Worm (Caenorhabditis elegans) whole organism, L4 larva: ENCODE results near the gene F31E3.2.

Experiments
- D1046.2 ChIP-seq: fragments of 200-800 bp; sonication (Bioruptor generic); IDR thresholded peaks from 2 replicates; pipeline ENCODE4 v1.3.6; 2022; ENCODE audit warnings: missing genetic modification characterization, missing compliant biosample characterization
- T20F7.1 ChIP-seq: fragments of 200-800 bp; sonication (Bioruptor generic); optimal IDR thresholded peaks from 2 replicates; lab custom pipeline; 2018; ENCODE audit warnings: mild to moderate bottlenecking, missing genetic modification characterization, missing compliant biosample characterization
- Y5F2A.4 ChIP-seq: fragments of 200-800 bp; sonication (Bioruptor generic); optimal IDR thresholded peaks from 2 replicates; lab custom pipeline; 2018; ENCODE audit warnings: mild to moderate bottlenecking, missing genetic modification characterization, missing compliant biosample characterization
- Y75B8A.6 ChIP-seq: fragments of 200-800 bp; sonication (Bioruptor generic); IDR thresholded peaks from 2 replicates; pipeline ENCODE4 v1.3.6; 2022; ENCODE audit warnings: missing genetic modification reagents, missing genetic modification characterization, missing compliant biosample characterization
- ZK337.2 ChIP-seq: fragments of 200-800 bp; sonication (Bioruptor generic); IDR thresholded peaks from 2 replicates; pipeline ENCODE4 v1.3.6; 2022; ENCODE audit warnings: missing genetic modification reagents, missing genetic modification characterization, missing compliant biosample characterization
- aha-1 ChIP-seq: fragments of 150-350 bp; peaks from one replicate; lab custom pipeline; 2014; ENCODE audit warnings: missing biosample characterization, missing genetic modification characterization
- aly-2 ChIP-seq: sonication (generic microtip); optimal IDR thresholded peaks from 2 replicates; lab custom pipeline; 2018; ENCODE audit warnings: missing biosample characterization, missing genetic modification characterization
- attf-4 ChIP-seq: sonication (generic microtip); optimal IDR thresholded peaks from 3 replicates; lab custom pipeline; 2017; ENCODE audit warnings: missing biosample characterization, missing genetic modification characterization
- ceh-28 ChIP-seq: fragments of 150-350 bp; optimal IDR thresholded peaks from 2 replicates; lab custom pipeline; 2014; ENCODE audit warnings: missing biosample characterization, missing genetic modification reagents, missing genetic modification characterization
- cey-2 ChIP-seq: sonication (generic microtip); optimal IDR thresholded peaks from 3 replicates; lab custom pipeline; 2017; ENCODE audit warnings: missing genetic modification characterization, mild to moderate bottlenecking, missing compliant biosample characterization, antibody characterized with exemption, borderline replicate concordance; ENCODE audit not compliant: insufficient read depth
- daf-16 ChIP-seq, 3 experiments: sonication (generic microtip); optimal IDR thresholded peaks; 2 replicates each; lab custom pipeline; 2016 to 2017; ENCODE audit warnings: missing genetic modification characterization in 3 of 3, missing genetic modification reagents in 3 of 3, mild to moderate bottlenecking in 2 of 3, missing compliant biosample characterization in 2 of 3, missing biosample characterization in 1 of 3, moderate library complexity in 1 of 3
- dmd-8 ChIP-seq: fragments of 200-800 bp; sonication (Bioruptor generic); IDR thresholded peaks from 2 replicates; pipeline ENCODE4 v1.3.6; 2022; ENCODE audit warnings: missing genetic modification characterization, missing compliant biosample characterization
- dmd-9 ChIP-seq: fragments of 200-800 bp; sonication (Bioruptor generic); IDR thresholded peaks from 2 replicates; pipeline ENCODE4 v1.3.6; 2022; ENCODE audit warnings: missing genetic modification reagents, missing genetic modification characterization, missing compliant biosample characterization
- dpl-1 ChIP-seq: fragments of 150-350 bp; optimal IDR thresholded peaks from 2 replicates; lab custom pipeline; 2014; ENCODE audit warnings: missing biosample characterization, missing genetic modification reagents, missing genetic modification characterization
- duxl-1 ChIP-seq: sonication (generic microtip); optimal IDR thresholded peaks from 2 replicates; lab custom pipeline; 2016; ENCODE audit warnings: mild to moderate bottlenecking, missing genetic modification characterization, moderate library complexity, missing compliant biosample characterization; ENCODE audit not compliant: poor library complexity
- dve-1 ChIP-seq: sonication (generic microtip); optimal IDR thresholded peaks from 2 replicates; lab custom pipeline; 2017; ENCODE audit warnings: antibody characterized with exemption, mild to moderate bottlenecking, missing genetic modification characterization, missing compliant biosample characterization; ENCODE audit not compliant: insufficient read depth
- egl-27 ChIP-seq: sonication (generic microtip); optimal IDR thresholded peaks from 3 replicates; lab custom pipeline; 2017; ENCODE audit warnings: missing biosample characterization, missing genetic modification reagents, missing genetic modification characterization
- fkh-10 ChIP-seq: fragments of 150-350 bp; optimal IDR thresholded peaks from 2 replicates; lab custom pipeline; 2014; ENCODE audit warnings: missing biosample characterization, missing genetic modification reagents, missing genetic modification characterization
- hif-1 ChIP-seq, 2 experiments: sonication (generic microtip); optimal IDR thresholded peaks; 2 replicates each; lab custom pipeline; 2016 to 2017; ENCODE audit warnings: missing compliant biosample characterization in 2 of 2, missing genetic modification characterization in 2 of 2, missing genetic modification reagents in 2 of 2, missing genotype in 2 of 2, mild to moderate bottlenecking in 1 of 2
- hlh-30 ChIP-seq: sonication (generic microtip); optimal IDR thresholded peaks from 2 replicates; lab custom pipeline; 2017; ENCODE audit warnings: antibody characterized with exemption, mild to moderate bottlenecking, missing genetic modification characterization, missing compliant biosample characterization; ENCODE audit not compliant: insufficient read depth
- jun-1 ChIP-seq: fragments of 150-350 bp; optimal IDR thresholded peaks from 2 replicates; lab custom pipeline; 2014; ENCODE audit warnings: missing biosample characterization, missing genetic modification reagents, missing genetic modification characterization
- lin-29 ChIP-seq: fragments of 200-800 bp; sonication (Bioruptor generic); IDR thresholded peaks from 2 replicates; pipeline ENCODE4 v1.3.6; 2022; ENCODE audit warnings: missing genetic modification reagents, missing genetic modification characterization, missing compliant biosample characterization
- lin-38 ChIP-seq: fragments of 200-800 bp; sonication (Bioruptor generic); IDR thresholded peaks from 2 replicates; pipeline ENCODE4 v1.3.6; 2022; ENCODE audit warnings: missing genetic modification reagents, missing genetic modification characterization, missing compliant biosample characterization
- lsy-2 ChIP-seq, 2 experiments: fragments of 150-350 bp in 1 of 2; sonication (generic microtip) in 1 of 2; optimal IDR thresholded peaks; 2 replicates each; lab custom pipeline; 2014 to 2017; ENCODE audit warnings: missing biosample characterization in 2 of 2, missing genetic modification characterization in 2 of 2
- mdl-1 ChIP-seq, 2 experiments: fragments of 150-350 bp in 1 of 2; sonication (generic microtip) in 1 of 2; optimal IDR thresholded peaks; 2 replicates each; lab custom pipeline; 2014 to 2017; ENCODE audit warnings: missing biosample characterization in 2 of 2, missing genetic modification characterization in 2 of 2
- mdt-29 ChIP-seq: fragments of 200-800 bp; sonication (Bioruptor generic); IDR thresholded peaks from 2 replicates; pipeline ENCODE4 v1.3.6; 2022; ENCODE audit warnings: missing genetic modification reagents, missing genetic modification characterization, missing compliant biosample characterization
- mep-1 ChIP-seq: fragments of 150-350 bp; sonication (generic microtip); optimal IDR thresholded peaks from 3 replicates; lab custom pipeline; 2014; ENCODE audit warnings: missing biosample characterization, missing genetic modification characterization
- mes-2 ChIP-seq: sonication (generic microtip); optimal IDR thresholded peaks from 2 replicates; lab custom pipeline; 2016; ENCODE audit warnings: missing genotype, mild to moderate bottlenecking, missing genetic modification characterization, missing compliant biosample characterization; ENCODE audit not compliant: poor library complexity, severe bottlenecking
- nhr-10 ChIP-seq: fragments of 150-350 bp; optimal IDR thresholded peaks from 2 replicates; lab custom pipeline; 2014; ENCODE audit warnings: missing biosample characterization, missing genetic modification characterization
- nhr-11 ChIP-seq: fragments of 150-350 bp; optimal IDR thresholded peaks from 2 replicates; lab custom pipeline; 2014; ENCODE audit warnings: missing biosample characterization, missing genetic modification characterization
- nhr-25 ChIP-seq: sonication (generic microtip); optimal IDR thresholded peaks from 2 replicates; lab custom pipeline; 2017; ENCODE audit warnings: missing genetic modification characterization, mild to moderate bottlenecking, missing compliant biosample characterization, antibody characterized with exemption, moderate library complexity, borderline replicate concordance; ENCODE audit not compliant: insufficient read depth
- nhr-28 ChIP-seq: fragments of 150-350 bp; optimal IDR thresholded peaks from 2 replicates; lab custom pipeline; 2014; ENCODE audit warnings: missing biosample characterization, missing genetic modification characterization
- nhr-42 ChIP-seq: fragments of 200-800 bp; sonication (Bioruptor generic); IDR thresholded peaks from 2 replicates; pipeline ENCODE4 v1.3.6; 2022; ENCODE audit warnings: missing genetic modification characterization, missing compliant biosample characterization
- nhr-77 ChIP-seq: fragments of 150-350 bp; optimal IDR thresholded peaks from 2 replicates; lab custom pipeline; 2014; ENCODE audit warnings: missing biosample characterization, missing genetic modification characterization
- pha-4 ChIP-seq, 2 experiments: fragments of 150-350 bp in 1 of 2; fragments of 200-800 bp in 1 of 2; sonication (Bioruptor generic) in 1 of 2; IDR thresholded peaks in 1 of 2; optimal IDR thresholded peaks in 1 of 2; 2 replicates each; pipeline versions ENCODE4 v1.3.6 to Lab custom; 2014 to 2022; ENCODE audit warnings: missing genetic modification characterization in 2 of 2, missing genetic modification reagents in 2 of 2, missing biosample characterization in 1 of 2, missing compliant biosample characterization in 1 of 2
- rbr-2 ChIP-seq: sonication (generic microtip); optimal IDR thresholded peaks from 2 replicates; lab custom pipeline; 2016; ENCODE audit warnings: missing genotype, missing genetic modification characterization, missing compliant biosample characterization

The F31E3.2 gene

ce11 chrIII:6973682-6974081 lies at the start of gene F31E3.2:
Gene F31E3.2, plus strand, starts transcription at chrIII:6973982.
- TF ChIP-seq lsy-2 (tag; optimal IDR thresholded peaks at IDR 0.05; lab: Kevin White, UChicago) (peak in 1 of 2 experiments; percentile 43), ZK337.2 (GFP tag; lab: Robert Waterston, UW) (no peak)
- TF ChIP-seq, all 104 proteins: peak for 1

ce11 chrIII:6928725-6929124 lies 45.1 kb upstream of the F31E3.2 start, which contains the start of gene flap-1:
Gene flap-1, minus strand, starts transcription at chrIII:6928825.
- no peak for TF ChIP-seq Y5F2A.4 (GFP tag; lab: Kevin White, UChicago)
- peak; percentile 89 for TF ChIP-seq aha-1 (tag; lab: Kevin White, UChicago)

ce11 chrIII:6929558-6930167 lies 44.1 kb upstream of the F31E3.2 start, which contains the start of gene inf-1:
Gene inf-1, plus strand, starts transcription at chrIII:6930134.
- TF ChIP-seq duxl-1 (tag; lab: Kevin White, UChicago), result no peak
- TF ChIP-seq dve-1 (tag; lab: Kevin White, UChicago), result peak; percentile 42
- no peak for TF ChIP-seq nhr-42 (GFP tag; lab: Robert Waterston, UW)
- no peak for TF ChIP-seq jun-1
- TF ChIP-seq dmd-9 (GFP tag; lab: Robert Waterston, UW), result no peak
- TF ChIP-seq pha-4 (GFP tag; IDR thresholded peaks at IDR 0.05; lab: Robert Waterston, UW), result no peak
- TF ChIP-seq pha-4 (tag; optimal IDR thresholded peaks at IDR 0.05; lab: Kevin White, UChicago), result peak; percentile 29
- TF ChIP-seq aha-1 (tag; lab: Kevin White, UChicago), result no peak
- peak; percentile 48 for TF ChIP-seq mep-1 (tag; lab: Kevin White, UChicago)
- no peak for TF ChIP-seq daf-16 (GFP tag; optimal IDR thresholded peaks at IDR 0.05; lab: Kevin White, UChicago)
- peak; percentile 32 for TF ChIP-seq daf-16 (tag; optimal IDR thresholded peaks at IDR 0.05; lab: Kevin White, UChicago)
- TF ChIP-seq dmd-8 (GFP tag; lab: Robert Waterston, UW), result no peak
- peak; percentile 65 for TF ChIP-seq mes-2 (tag; lab: Kevin White, UChicago)
- TF ChIP-seq attf-4 (tag; lab: Kevin White, UChicago), result no peak
- TF ChIP-seq nhr-11, result no peak
- no peak for TF ChIP-seq lin-29 (GFP tag; lab: Robert Waterston, UW)
- peak; percentile 25 for TF ChIP-seq hlh-30 (tag; lab: Kevin White, UChicago)
- TF ChIP-seq cey-2 (tag; lab: Kevin White, UChicago), result no peak
- no peak for TF ChIP-seq D1046.2 (GFP tag; lab: Robert Waterston, UW)
- peak; percentile 49 for TF ChIP-seq T20F7.1 (GFP tag; lab: Kevin White, UChicago)
- TF ChIP-seq nhr-25 (tag; lab: Kevin White, UChicago), result no peak
- TF ChIP-seq rbr-2, result no peak
- no peak for TF ChIP-seq ceh-28 (tag; lab: Kevin White, UChicago)
- no peak for TF ChIP-seq nhr-28
- no peak for TF ChIP-seq Y75B8A.6 (GFP tag; lab: Robert Waterston, UW)
- peak; percentile 28 for TF ChIP-seq fkh-10 (GFP tag; lab: Kevin White, UChicago)
- TF ChIP-seq hif-1 (tag; optimal IDR thresholded peaks at IDR 0.05; lab: Kevin White, UChicago), result peak in 1 of 2 experiments; percentile 45
- TF ChIP-seq mdl-1 (tag; optimal IDR thresholded peaks at IDR 0.05; lab: Kevin White, UChicago), result no peak
- peak; percentile 10 for TF ChIP-seq nhr-77 (tag; lab: Kevin White, UChicago)
- no peak for TF ChIP-seq nhr-10
- no peak for TF ChIP-seq mdt-29
- peak; percentile 85 for TF ChIP-seq lin-38 (GFP tag; lab: Robert Waterston, UW)
- TF ChIP-seq egl-27 (tag; lab: Kevin White, UChicago), result no peak
- no peak for TF ChIP-seq aly-2 (tag; lab: Kevin White, UChicago)
- TF ChIP-seq dpl-1 (GFP tag; lab: Kevin White, UChicago), result peak; percentile 60
- no peak for TF ChIP-seq Y5F2A.4 (GFP tag; lab: Kevin White, UChicago)
- TF ChIP-seq lsy-2 (tag; optimal IDR thresholded peaks at IDR 0.05; lab: Kevin White, UChicago), result peak in 1 of 2 experiments; percentile 82
